Comparison of ENCODE assay signal across 1 fruit fly cellular context in genomic region chrX:7892539-7892899, dm6.
TF ChIP-seq lines count a peak whose summit lies in the region.

No protein-coding gene starts in this region.

TF ChIP-seq in whole organism, embryonic, 481 proteins besides CTCF, POLR2A, EP300 and RAD21 (continued from another document):
- peak in 1 of 2 experiments; percentile 25 for TF ChIP-seq chif (GFP tag; optimal IDR thresholded peaks at IDR 0.05; lab: Kevin White, UChicago)
- peak; percentile 6 for TF ChIP-seq tio (GFP tag; optimal IDR thresholded peaks at IDR 0.05; lab: Kevin White, UChicago)
- TF ChIP-seq Stat92E (GFP tag; optimal IDR thresholded peaks at IDR 0.05; lab: Kevin White, UChicago): no peak
- TF ChIP-seq croc (GFP tag; conservative IDR thresholded peaks at IDR 0.05; lab: Robert Waterston, UW): no peak
- TF ChIP-seq CG3065 (GFP tag; optimal IDR thresholded peaks at IDR 0.05; lab: Kevin White, UChicago): no peak
- 0 out of 2 replicates have a peak, but pooled peaks have one; percentile 10 for TF ChIP-seq Ptx1 (GFP tag; IDR thresholded peaks at IDR 0.05; lab: Robert Waterston, UW)
- peak; percentile 1 for TF ChIP-seq CG7839 (tag; optimal IDR thresholded peaks at IDR 0.05; lab: Kevin White, UChicago)
